Fruit fly (Drosophila melanogaster): ENCODE results near the gene CG5895.

CG5895 gene

DNA sequence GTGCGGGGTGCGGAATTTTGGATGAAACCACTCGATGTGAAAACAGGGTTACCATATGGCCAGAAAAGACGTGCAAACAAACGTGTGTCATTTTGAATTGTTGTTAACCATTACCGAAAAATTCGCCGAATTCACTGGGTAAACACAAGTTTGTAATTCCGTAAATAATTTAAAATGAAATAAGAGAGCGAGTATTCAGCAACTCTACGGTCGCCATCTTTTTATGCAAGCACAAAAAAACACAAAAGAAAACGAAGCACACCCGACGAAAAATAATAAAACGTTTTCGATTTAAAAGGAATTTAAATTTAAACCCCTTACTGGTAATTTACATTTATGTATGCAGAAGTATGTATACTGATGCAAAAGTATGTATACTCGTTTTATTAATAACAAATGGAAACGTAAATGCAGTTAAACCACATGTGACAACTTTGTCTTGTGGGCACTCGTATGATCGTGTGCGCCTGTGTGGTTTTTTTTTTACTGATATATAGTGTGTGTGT, 10.6 kb downstream of the CG5895 start (continued):
- TF ChIP-seq Jarid2 (GFP tag; optimal IDR thresholded peaks at IDR 0.05): peak; percentile 41
- peak; percentile 93 for TF ChIP-seq sob (GFP tag; IDR thresholded peaks at IDR 0.05)
- peak; percentile 92 for TF ChIP-seq zen (tag; optimal IDR thresholded peaks at IDR 0.05)
- TF ChIP-seq Hr3 (GFP tag; optimal IDR thresholded peaks at IDR 0.05): peak; percentile 85
- peak; percentile 90 for TF ChIP-seq CG12769 (tag; optimal IDR thresholded peaks at IDR 0.05)
- no peak for TF ChIP-seq Hr39 (optimal IDR thresholded peaks at IDR 0.05)
- no peak for TF ChIP-seq fru (optimal IDR thresholded peaks at IDR 0.05)
- peak; percentile 64 for TF ChIP-seq tup (GFP tag; optimal IDR thresholded peaks at IDR 0.05)
- peak; percentile 85 for TF ChIP-seq otp (GFP tag; IDR thresholded peaks at IDR 0.05)
- TF ChIP-seq Oaz (GFP tag; IDR thresholded peaks at IDR 0.05): peak; percentile 83
- peak; percentile 97 for TF ChIP-seq Med (GFP tag)
- TF ChIP-seq Fer2 (tag; optimal IDR thresholded peaks at IDR 0.05): peak; percentile 87
- peak; percentile 83 to 96 for TF ChIP-seq Hr51 (GFP tag; optimal IDR thresholded peaks at IDR 0.05)
- TF ChIP-seq ftz-f1 (GFP tag; optimal IDR thresholded peaks at IDR 0.05): no peak
- TF ChIP-seq tap (tag; optimal IDR thresholded peaks at IDR 0.05): peak; percentile 92
- peak; percentile 95 for TF ChIP-seq Ets65A (GFP tag)
- TF ChIP-seq hbn (GFP tag; IDR thresholded peaks at IDR 0.05; ENCODE audit: partially characterized antibody): no peak
- peak; percentile 81 for TF ChIP-seq CG17912 (GFP tag; optimal IDR thresholded peaks at IDR 0.05)
- TF ChIP-seq bcd (GFP tag; optimal IDR thresholded peaks at IDR 0.05): peak; percentile 88
- TF ChIP-seq Abd-B (GFP tag; optimal IDR thresholded peaks at IDR 0.05): peak; percentile 75
- TF ChIP-seq CG2116 (GFP tag; optimal IDR thresholded peaks at IDR 0.05): peak; percentile 67
- peak; percentile 78 for TF ChIP-seq disco-r (GFP tag; optimal IDR thresholded peaks at IDR 0.05)
- no peak for TF ChIP-seq unc-4 (GFP tag; IDR thresholded peaks at IDR 0.05; ENCODE audit: partially characterized antibody)
- TF ChIP-seq sug (tag; optimal IDR thresholded peaks at IDR 0.05): peak; percentile 68
- peak; percentile 61 for TF ChIP-seq slou (GFP tag; optimal IDR thresholded peaks at IDR 0.05)
- peak; percentile 80; the same call in 1 of the 2 replicates for TF ChIP-seq sens-2 (GFP tag; IDR thresholded peaks at IDR 0.05)
- no peak for TF ChIP-seq CG15073 (GFP tag; optimal IDR thresholded peaks at IDR 0.05)
- peak; percentile 92 for TF ChIP-seq fd3F (GFP tag; optimal IDR thresholded peaks at IDR 0.05)
- TF ChIP-seq CG9932 (GFP tag; IDR thresholded peaks at IDR 0.05): peak; percentile 90
- peak; percentile 89 for TF ChIP-seq CG1792 (GFP tag; optimal IDR thresholded peaks at IDR 0.05)
- peak; percentile 90 for TF ChIP-seq cwo (GFP tag; optimal IDR thresholded peaks at IDR 0.05)
- no peak for TF ChIP-seq br (optimal IDR thresholded peaks at IDR 0.05)
- TF ChIP-seq sisA (GFP tag; IDR thresholded peaks at IDR 0.05): peak; percentile 80
- TF ChIP-seq Aef1 (GFP tag; IDR thresholded peaks at IDR 0.05): peak; percentile 82
- peak; percentile 97 for TF ChIP-seq corto (GFP tag; optimal IDR thresholded peaks at IDR 0.05)
- TF ChIP-seq HLHmδ (GFP tag; optimal IDR thresholded peaks at IDR 0.05): no peak
- peak; percentile 48 for TF ChIP-seq pros (GFP tag; optimal IDR thresholded peaks at IDR 0.05)
- TF ChIP-seq CG12391 (tag; optimal IDR thresholded peaks at IDR 0.05): peak; percentile 97
- peak; percentile 93 for TF ChIP-seq Blimp-1 (GFP tag; optimal IDR thresholded peaks at IDR 0.05)
- peak; percentile 88 for TF ChIP-seq ems (GFP tag; optimal IDR thresholded peaks at IDR 0.05)
- TF ChIP-seq CG10654 (GFP tag; optimal IDR thresholded peaks at IDR 0.05): peak; percentile 87
- peak; percentile 53; the same call in 1 of the 2 replicates for TF ChIP-seq gt (GFP tag; IDR thresholded peaks at IDR 0.05)
- TF ChIP-seq D19B (GFP tag; optimal IDR thresholded peaks at IDR 0.05): peak; percentile 78
- TF ChIP-seq CG9727 (GFP tag; optimal IDR thresholded peaks at IDR 0.05): peak; percentile 92
- TF ChIP-seq Ravus (GFP tag; IDR thresholded peaks at IDR 0.05): peak; percentile 59
- TF ChIP-seq pan (optimal IDR thresholded peaks at IDR 0.05): no peak
- TF ChIP-seq pan (GFP tag; optimal IDR thresholded peaks at IDR 0.05 in 1 of 2, IDR thresholded peaks at IDR 0.05 in 1 of 2): peak in 1 of 2 experiments; percentile 93
- no peak for TF ChIP-seq Gsc (GFP tag; IDR thresholded peaks at IDR 0.05)
- peak; percentile 91 for TF ChIP-seq CG12744 (GFP tag; optimal IDR thresholded peaks at IDR 0.05)
- peak; percentile 94 for TF ChIP-seq chm (GFP tag; IDR thresholded peaks at IDR 0.05)
- peak; percentile 74; the same call in 1 of the 2 replicates for TF ChIP-seq CG10321 (GFP tag; IDR thresholded peaks at IDR 0.05)
- TF ChIP-seq croc (GFP tag; conservative IDR thresholded peaks at IDR 0.05): peak; percentile 74
